Worm (Caenorhabditis elegans): ENCODE data around the gene W01B6.8.

- TF ChIP-seq ztf-11 (tag; optimal IDR thresholded peaks at IDR 0.05) (no peak), lin-38 (GFP tag; IDR thresholded peaks at IDR 0.05) (no peak), daf-8 (GFP tag; IDR thresholded peaks at IDR 0.05) (no peak), hlh-30 (tag; optimal IDR thresholded peaks at IDR 0.05; ENCODE audit: insufficient read depth) (no peak), Y48G9A.11 (GFP tag; IDR thresholded peaks at IDR 0.05) (no peak), fkh-10 (GFP tag; optimal IDR thresholded peaks at IDR 0.05) (no peak), nhr-111 (GFP tag; optimal IDR thresholded peaks at IDR 0.05) (no peak)
These were observed at the start of gene W01B6.8 for ce11 chrIV:10084323-10084959.
